Worm (Caenorhabditis elegans) whole organism, L4/young adult: ENCODE measurements around the gene F58H1.2.

Experiments used
- W03F9.2 ChIP-seq: fragments of 150-350 bp; optimal IDR thresholded peaks from 2 replicates; lab custom pipeline; 2014; ENCODE audit warnings: missing biosample characterization, missing genetic modification characterization
- dao-5 ChIP-seq: sonication (generic microtip); optimal IDR thresholded peaks from 2 replicates; lab custom pipeline; 2016; ENCODE audit warnings: missing genotype, missing genetic modification characterization, moderate library complexity, missing compliant biosample characterization
- him-1 ChIP-seq: sonication (generic microtip); optimal IDR thresholded peaks from 2 replicates; lab custom pipeline; 2016; ENCODE audit warnings: missing genotype, missing genetic modification reagents, missing genetic modification characterization, missing compliant biosample characterization

The F58H1.2 gene

ce11 chrV:11940329-11940728, 11.4 kb downstream of the F58H1.2 start:
- TF ChIP-seq W03F9.2 (tag; lab: Kevin White, UChicago) (no peak), dao-5 (no peak), him-1 (tag; lab: Kevin White, UChicago) (no peak)

- TF ChIP-seq him-1 (tag; lab: Kevin White, UChicago) (no peak), dao-5 (no peak)
These were observed 12.8 kb downstream of the F58H1.2 start for ce11 chrV:11941664-11942063.

ce11 chrV:11942325-11942724, 13.4 kb downstream of the F58H1.2 start, which contains the start of gene F58H1.6:
Gene F58H1.6, plus strand, starts transcription at chrV:11942625.
- TF ChIP-seq dao-5, result no peak
- TF ChIP-seq him-1 (tag; lab: Kevin White, UChicago), result no peak
- TF ChIP-seq W03F9.2 (tag; lab: Kevin White, UChicago), result no peak

DNA sequence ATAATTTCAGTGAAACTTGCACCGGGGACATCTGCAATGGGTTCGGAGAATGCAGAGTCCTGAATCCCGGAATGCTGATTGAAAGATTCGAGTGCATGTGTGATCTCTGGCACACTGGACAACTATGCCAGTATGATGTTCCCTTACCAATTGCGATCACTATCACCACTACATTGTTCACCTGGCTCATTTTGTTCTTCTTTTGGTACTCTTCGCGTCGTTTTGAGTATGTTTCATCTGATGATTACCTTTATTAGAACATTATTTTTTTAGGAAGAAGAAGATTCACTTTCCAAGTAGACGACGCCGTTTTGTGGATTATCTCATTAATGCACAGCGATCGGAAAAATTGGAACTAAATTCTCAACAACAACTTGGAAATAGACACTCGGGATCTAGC, 14.8 kb downstream of the F58H1.2 start:
- TF ChIP-seq W03F9.2 (tag; lab: Kevin White, UChicago) (no peak), him-1 (tag; lab: Kevin White, UChicago) (no peak), dao-5 (no peak)

DNA sequence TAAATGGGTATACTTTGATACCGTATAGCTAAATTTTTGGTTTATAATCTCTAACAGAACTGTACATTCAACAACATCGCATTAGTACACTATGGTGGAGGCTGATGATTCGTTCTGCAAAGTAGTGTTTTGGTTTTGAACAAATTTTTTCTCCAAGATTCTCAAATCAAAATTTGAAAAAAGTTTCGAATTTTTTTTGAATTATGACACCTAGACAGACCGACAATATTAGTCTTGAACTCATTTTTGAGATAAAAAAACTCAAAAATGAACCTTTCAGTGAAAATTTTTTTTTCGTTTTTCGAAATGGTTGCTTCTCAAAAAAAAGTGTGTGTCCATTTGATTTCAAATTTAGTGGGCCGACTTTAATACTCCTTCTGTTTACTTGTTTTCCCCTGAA, 16.5 kb downstream of the F58H1.2 start:
- TF ChIP-seq dao-5 (no peak), W03F9.2 (tag; lab: Kevin White, UChicago) (no peak), him-1 (tag; lab: Kevin White, UChicago) (no peak)

DNA sequence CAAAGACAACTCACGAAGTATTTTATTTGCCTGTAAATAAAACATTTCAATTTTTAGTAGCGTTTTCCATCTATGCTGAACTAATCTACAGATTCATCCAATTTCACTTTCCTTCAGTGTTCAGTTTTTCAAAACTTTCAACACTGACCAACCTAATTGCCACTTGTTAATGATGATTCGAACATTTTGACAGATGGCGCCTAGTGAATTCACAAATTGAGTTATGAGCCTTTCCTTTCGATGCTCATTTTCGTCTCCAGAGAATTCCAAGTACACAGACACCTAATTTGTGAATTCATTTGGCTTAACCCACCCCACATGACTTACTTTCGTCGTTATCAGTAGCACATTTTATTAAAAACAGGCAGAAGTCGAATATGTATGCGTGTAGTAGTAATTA, 17.9 kb downstream of the F58H1.2 start:
- TF ChIP-seq him-1 (tag; lab: Kevin White, UChicago) (no peak), dao-5 (no peak), W03F9.2 (tag; lab: Kevin White, UChicago) (no peak)

ce11 chrV:11947414-11947954, 18.6 kb downstream of the F58H1.2 start:
- TF ChIP-seq dao-5 (no peak), him-1 (tag; lab: Kevin White, UChicago) (no peak), W03F9.2 (tag; lab: Kevin White, UChicago) (no peak)

- TF ChIP-seq W03F9.2 (tag; lab: Kevin White, UChicago) (no peak), him-1 (tag; lab: Kevin White, UChicago) (no peak), dao-5 (no peak)
These were observed 19.7 kb downstream of the F58H1.2 start for ce11 chrV:11948581-11948980.

DNA sequence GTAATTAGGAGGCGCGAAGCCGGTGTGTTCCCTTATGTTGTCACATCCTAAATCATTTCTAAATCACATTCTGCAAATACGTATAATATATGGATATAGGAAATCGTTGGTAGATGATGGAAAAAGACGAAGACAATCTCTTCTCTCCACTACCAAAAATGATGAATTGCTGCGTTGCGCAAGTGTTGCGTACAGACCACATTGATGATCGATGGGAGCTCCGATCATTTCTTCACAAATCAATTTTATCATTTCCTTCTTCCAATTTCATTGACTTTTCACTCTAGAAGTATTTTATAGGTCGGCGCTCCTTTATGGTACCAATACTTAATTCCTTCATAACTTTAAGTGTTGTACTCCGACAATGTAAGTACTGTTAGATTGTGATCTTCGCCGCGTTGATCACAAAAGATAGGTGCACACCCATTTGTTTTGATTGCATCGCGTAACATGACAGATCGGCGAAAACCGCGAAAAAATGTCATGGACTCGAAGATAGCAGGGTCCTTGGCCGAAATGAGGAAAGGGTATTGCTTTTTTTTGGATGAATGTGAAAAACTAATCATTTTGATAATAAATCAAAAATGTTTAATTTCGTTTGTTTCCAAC, 20.7 kb downstream of the F58H1.2 start:
- no peak for TF ChIP-seq W03F9.2 (tag; lab: Kevin White, UChicago)
- no peak for TF ChIP-seq dao-5
- TF ChIP-seq him-1 (tag; lab: Kevin White, UChicago), result no peak

DNA sequence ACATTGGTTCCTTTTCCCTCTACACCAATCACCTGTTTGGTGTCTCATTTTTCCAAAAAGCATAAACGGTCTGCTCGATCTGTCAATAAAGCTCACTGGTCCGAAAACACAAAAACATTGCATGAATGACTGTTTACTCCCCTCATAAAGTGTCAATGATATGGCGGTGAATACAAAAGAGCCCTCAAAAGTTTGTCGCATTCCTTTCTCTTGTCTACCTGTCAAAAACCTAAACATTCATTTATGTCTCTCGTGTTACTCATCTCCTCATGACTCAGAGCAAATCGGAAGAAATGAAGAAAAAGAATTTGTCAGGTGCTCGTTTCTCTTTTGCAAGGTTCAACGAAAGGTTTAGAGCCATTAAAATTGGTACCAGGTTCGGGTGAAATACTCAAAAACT, 22.3 kb downstream of the F58H1.2 start:
- TF ChIP-seq him-1 (tag; lab: Kevin White, UChicago) (no peak), dao-5 (no peak), W03F9.2 (tag; lab: Kevin White, UChicago) (no peak)

DNA sequence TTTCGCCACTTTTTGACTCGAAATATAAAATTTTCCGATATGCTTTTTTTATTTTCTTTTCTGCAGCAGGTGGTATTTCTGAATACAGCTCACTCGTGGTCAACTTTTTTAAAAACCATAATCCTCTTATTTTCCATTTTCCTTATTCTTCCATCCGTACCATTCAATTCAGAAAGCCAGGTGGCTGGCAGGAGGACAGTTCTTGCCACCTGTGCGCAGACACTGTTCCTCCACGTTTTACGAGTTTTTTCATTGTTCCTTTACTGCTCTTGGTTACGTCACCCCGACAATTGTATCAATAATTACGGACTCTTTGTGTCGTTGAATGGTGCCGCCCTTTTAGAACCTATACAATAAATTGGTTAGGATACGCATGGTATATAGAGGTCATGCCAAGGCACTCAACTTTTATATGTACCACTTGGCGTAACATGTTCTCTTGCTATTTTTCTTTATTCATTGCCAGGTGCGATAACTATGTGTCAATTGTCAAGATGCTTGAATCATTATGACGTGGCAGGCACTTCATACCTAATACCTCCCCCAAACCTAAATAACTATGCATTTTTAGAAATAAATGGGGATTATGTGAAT, 24.1 kb downstream of the F58H1.2 start:
- TF ChIP-seq dao-5 (no peak), him-1 (tag; lab: Kevin White, UChicago) (no peak), W03F9.2 (tag; lab: Kevin White, UChicago) (no peak)

ce11 chrV:11953621-11954020, 24.7 kb downstream of the F58H1.2 start:
- no peak for TF ChIP-seq W03F9.2 (tag; lab: Kevin White, UChicago)
- TF ChIP-seq him-1 (tag; lab: Kevin White, UChicago), result no peak
- no peak for TF ChIP-seq dao-5

ce11 chrV:11955617-11956016, 26.7 kb downstream of the F58H1.2 start:
- no peak for TF ChIP-seq him-1 (tag; lab: Kevin White, UChicago)
- no peak for TF ChIP-seq W03F9.2 (tag; lab: Kevin White, UChicago)
- no peak for TF ChIP-seq dao-5

DNA sequence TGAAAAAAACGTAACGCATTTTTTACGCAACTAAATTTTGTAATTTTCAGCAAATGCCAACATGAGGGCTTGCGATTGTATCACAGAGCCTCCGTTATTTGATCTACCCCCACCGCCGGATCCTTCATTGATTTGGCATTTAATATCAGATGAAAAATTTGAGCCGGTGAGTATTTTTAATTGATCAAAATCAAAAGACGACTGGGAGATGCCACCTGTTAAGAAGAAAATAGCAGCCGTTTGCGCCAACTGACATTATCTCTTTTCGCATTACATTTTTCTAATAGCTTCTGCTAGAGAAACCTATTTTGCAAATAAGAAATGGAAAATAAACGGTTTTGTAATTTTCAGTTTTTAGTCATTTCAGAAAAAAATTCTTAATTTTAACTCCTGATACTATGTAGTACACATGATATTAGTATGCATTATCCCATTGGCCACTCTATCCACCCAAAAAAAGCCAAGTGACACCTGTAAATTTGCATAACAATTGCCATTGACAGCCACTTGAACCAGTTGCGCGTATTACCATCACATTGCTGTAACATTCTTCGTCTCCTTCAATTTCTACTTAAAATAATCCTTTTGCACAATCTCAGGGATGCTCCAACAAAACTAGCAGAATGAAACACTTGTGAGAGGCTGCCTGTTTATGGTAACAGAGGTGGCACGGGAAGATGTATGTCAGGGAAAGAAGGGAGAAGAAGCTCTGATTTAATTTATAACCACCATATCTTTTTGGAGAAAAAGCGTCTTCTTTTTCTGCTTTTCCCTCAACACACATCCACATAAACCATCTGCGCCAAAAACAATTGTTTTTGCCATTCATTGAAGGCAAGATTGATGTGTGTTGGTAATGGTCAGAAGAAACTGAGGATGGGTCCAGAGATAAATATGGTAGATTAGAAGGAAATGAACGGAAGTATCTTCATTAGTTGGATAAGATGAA, 29.7 kb downstream of the F58H1.2 start, which contains the start of gene F58H1.5:
Gene F58H1.5 (plus strand): TSS at position 51 of the 949 bp plus-strand sequence.
- no peak for TF ChIP-seq W03F9.2 (tag; lab: Kevin White, UChicago)
- no peak for TF ChIP-seq him-1 (tag; lab: Kevin White, UChicago)
- TF ChIP-seq dao-5, result no peak
